Fruit fly (Drosophila melanogaster): Measurements from ENCODE around the gene Diap1.
A peak's percentile ranks its signal among the peaks of the same experiment; 100 is the strongest.

The Diap1 gene

DNA sequence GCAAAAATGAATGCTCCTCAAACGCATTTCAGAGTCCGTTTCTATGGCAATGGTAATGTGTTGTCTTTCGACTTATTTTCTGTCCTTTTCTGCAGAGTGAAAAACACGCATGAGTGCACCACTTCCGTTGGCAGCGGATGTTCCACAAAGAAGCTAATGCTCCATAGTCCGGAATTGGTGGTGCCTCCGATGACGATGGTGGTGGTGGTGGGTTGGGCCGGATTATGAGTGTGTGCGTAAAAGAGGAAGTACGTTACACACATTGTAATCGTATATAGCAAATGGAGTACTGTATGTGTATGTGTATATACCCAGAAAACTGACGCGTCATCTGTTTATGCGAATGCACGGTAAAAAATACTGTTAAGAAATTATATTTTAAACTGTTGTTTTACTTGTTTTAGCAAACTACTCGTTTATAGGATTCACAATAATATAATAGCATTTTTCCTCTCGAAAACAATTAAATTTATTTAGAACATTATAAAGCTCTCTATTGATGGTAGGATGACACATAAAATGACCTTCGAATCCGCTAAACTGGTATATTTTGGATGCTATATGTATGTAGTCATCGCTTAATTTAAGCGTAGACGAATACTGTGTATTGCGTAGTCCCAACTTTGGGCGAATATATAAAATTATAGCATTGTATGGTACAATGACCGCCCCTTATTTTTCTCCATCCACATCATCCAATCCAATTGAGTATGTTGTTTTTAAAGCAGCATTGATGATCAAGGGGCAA is 5.6 kb downstream of the Diap1 start (continued):
- no peak for TF ChIP-seq crp (GFP tag; optimal IDR thresholded peaks at IDR 0.05)
- peak; percentile 75 for TF ChIP-seq CG7556 (GFP tag; optimal IDR thresholded peaks at IDR 0.05)
- TF ChIP-seq CG11723 (GFP tag; optimal IDR thresholded peaks at IDR 0.05) = no peak
- peak; percentile 64 for TF ChIP-seq dysf (GFP tag; IDR thresholded peaks at IDR 0.05)
- TF ChIP-seq CG4360 (GFP tag; IDR thresholded peaks at IDR 0.05) = 0 out of 2 replicates have a peak, but pooled peaks have one; percentile 5
- peak; percentile 69 for TF ChIP-seq Med (GFP tag)
- TF ChIP-seq Taf1 (GFP tag; IDR thresholded peaks at IDR 0.05) = peak; percentile 22; the same call in 1 of the 2 replicates
- TF ChIP-seq psq (GFP tag; optimal IDR thresholded peaks at IDR 0.05) = no peak
- no peak for TF ChIP-seq Dad (GFP tag; optimal IDR thresholded peaks at IDR 0.05)
- no peak for TF ChIP-seq pfk (GFP tag; optimal IDR thresholded peaks at IDR 0.05)
- no peak for TF ChIP-seq CG7987 (GFP tag; optimal IDR thresholded peaks at IDR 0.05)
- peak; percentile 5; the same call in 1 of the 2 replicates for TF ChIP-seq sim (GFP tag; IDR thresholded peaks at IDR 0.05)
- no peak for TF ChIP-seq CG1647 (GFP tag; optimal IDR thresholded peaks at IDR 0.05)
- TF ChIP-seq onecut (GFP tag; IDR thresholded peaks at IDR 0.05) = no peak
- TF ChIP-seq kni (GFP tag; optimal IDR thresholded peaks at IDR 0.05) = peak; percentile 41
- peak; percentile 32 for TF ChIP-seq MTF-1 (GFP tag; optimal IDR thresholded peaks at IDR 0.05; ENCODE audit: borderline replicate concordance)
- peak; percentile 71 for TF ChIP-seq CG12391 (tag; optimal IDR thresholded peaks at IDR 0.05)
- TF ChIP-seq CG11696 (GFP tag; IDR thresholded peaks at IDR 0.05) = peak; percentile 42; the same call in 1 of the 2 replicates
- TF ChIP-seq cato (GFP tag; optimal IDR thresholded peaks at IDR 0.05; ENCODE audit: borderline replicate concordance) = no peak
- peak; percentile 23 for TF ChIP-seq CG17359 (tag; optimal IDR thresholded peaks at IDR 0.05)
- TF ChIP-seq shn (GFP tag; optimal IDR thresholded peaks at IDR 0.05) = no peak
- TF ChIP-seq HLHmδ (GFP tag; optimal IDR thresholded peaks at IDR 0.05) = peak; percentile 45
- no peak for TF ChIP-seq CG13123 (GFP tag; optimal IDR thresholded peaks at IDR 0.05)
- TF ChIP-seq NfI (GFP tag; optimal IDR thresholded peaks at IDR 0.05) = no peak
- TF ChIP-seq B-H1 (GFP tag; IDR thresholded peaks at IDR 0.05) = peak; percentile 62
- TF ChIP-seq CG16779 (GFP tag; IDR thresholded peaks at IDR 0.05) = no peak
- no peak for TF ChIP-seq CG15514 (GFP tag; optimal IDR thresholded peaks at IDR 0.05)
- TF ChIP-seq tll (GFP tag; optimal IDR thresholded peaks at IDR 0.05) = no peak
- no peak for TF ChIP-seq CG4617 (GFP tag; optimal IDR thresholded peaks at IDR 0.05; ENCODE audit: borderline replicate concordance)
- TF ChIP-seq Kr (GFP tag; optimal IDR thresholded peaks at IDR 0.05) = no peak
- TF ChIP-seq Hmx (GFP tag; optimal IDR thresholded peaks at IDR 0.05) = no peak
- TF ChIP-seq Usf (GFP tag; optimal IDR thresholded peaks at IDR 0.05) = no peak
- TF ChIP-seq hbn (GFP tag; IDR thresholded peaks at IDR 0.05; ENCODE audit: partially characterized antibody) = no peak
- peak; percentile 7 for TF ChIP-seq CG10979 (tag; optimal IDR thresholded peaks at IDR 0.05)
- TF ChIP-seq CG10431 (GFP tag; optimal IDR thresholded peaks at IDR 0.05) = no peak
- peak; percentile 83; the same call in 2 of the 3 replicates for TF ChIP-seq gce (GFP tag; IDR thresholded peaks at IDR 0.05)
- TF ChIP-seq fru (optimal IDR thresholded peaks at IDR 0.05) = no peak
- TF ChIP-seq Oaz (GFP tag; IDR thresholded peaks at IDR 0.05) = peak; percentile 41; the same call in 1 of the 2 replicates
- no peak for TF ChIP-seq CG7745 (tag; optimal IDR thresholded peaks at IDR 0.05)
- TF ChIP-seq hb (GFP tag; IDR thresholded peaks at IDR 0.05; ENCODE audit: partially characterized antibody) = no peak
- no peak for TF ChIP-seq CG9797 (GFP tag; optimal IDR thresholded peaks at IDR 0.05)
- peak in 1 of 2 experiments; percentile 58 for TF ChIP-seq Eip74EF (GFP tag; optimal IDR thresholded peaks at IDR 0.05)
- TF ChIP-seq fd3F (GFP tag; optimal IDR thresholded peaks at IDR 0.05) = peak; percentile 3
- peak; percentile 65 for TF ChIP-seq CG32767 (GFP tag; IDR thresholded peaks at IDR 0.05)
- TF ChIP-seq nau (GFP tag; optimal IDR thresholded peaks at IDR 0.05) = no peak
- TF ChIP-seq CG15479 (GFP tag; optimal IDR thresholded peaks at IDR 0.05) = no peak
- TF ChIP-seq PHDP (tag; optimal IDR thresholded peaks at IDR 0.05) = peak; percentile 58
- TF ChIP-seq Lhr (GFP tag; optimal IDR thresholded peaks at IDR 0.05) = no peak
